Worm (Caenorhabditis elegans): Measurements from ENCODE around the gene F53A2.11.

F53A2.11 gene

DNA sequence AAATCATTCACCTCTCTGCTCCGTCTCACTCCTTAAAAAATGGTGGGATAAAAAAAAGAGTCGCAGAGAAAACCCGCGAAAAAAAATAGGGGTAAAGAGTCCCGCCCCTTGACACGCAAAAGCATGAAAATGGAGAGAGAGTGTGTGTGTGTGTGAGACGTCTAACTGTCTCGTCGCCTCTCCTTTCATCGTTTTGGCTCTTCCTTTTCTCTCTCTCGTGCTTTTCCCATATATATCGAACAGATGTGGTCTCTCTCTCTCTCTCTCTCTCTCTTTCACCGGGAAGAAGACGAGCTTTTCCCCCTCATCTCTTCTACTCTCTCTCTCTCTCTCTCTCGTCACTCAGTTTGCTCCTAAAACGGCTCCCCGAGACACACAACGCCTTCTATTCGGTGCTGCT, 46.7 kb downstream of the F53A2.11 start (continued):
- TF ChIP-seq mab-5 (tag; optimal IDR thresholded peaks at IDR 0.05) = peak; percentile 58

DNA sequence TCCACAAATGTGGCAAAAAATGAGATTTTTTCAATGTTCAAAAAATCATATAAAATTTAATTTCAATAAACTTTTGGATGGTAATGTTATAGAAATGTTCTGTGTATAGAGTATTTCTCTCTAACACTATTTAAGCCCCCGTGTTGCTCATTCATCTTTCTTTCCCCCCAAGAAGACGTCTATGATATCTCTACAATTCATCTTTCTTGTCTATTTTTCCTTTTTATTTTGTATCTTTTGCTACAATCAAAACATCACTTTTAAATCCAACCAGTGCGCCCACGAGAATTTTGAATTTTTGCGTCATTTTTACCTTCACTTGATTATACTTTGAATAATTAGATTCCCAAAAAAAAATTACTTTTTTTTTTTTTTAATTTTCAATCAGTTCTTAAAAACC, 49.7 kb downstream of the F53A2.11 start:
- TF ChIP-seq sma-9 (GFP tag; optimal IDR thresholded peaks at IDR 0.05) (peak; percentile 12), sma-9 (tag; optimal IDR thresholded peaks at IDR 0.05) (no peak), mab-5 (tag; optimal IDR thresholded peaks at IDR 0.05) (peak; percentile 19), dmd-4 (tag; optimal IDR thresholded peaks at IDR 0.05) (no peak), unc-55 (GFP tag; optimal IDR thresholded peaks at IDR 0.05) (peak; percentile 69)

DNA sequence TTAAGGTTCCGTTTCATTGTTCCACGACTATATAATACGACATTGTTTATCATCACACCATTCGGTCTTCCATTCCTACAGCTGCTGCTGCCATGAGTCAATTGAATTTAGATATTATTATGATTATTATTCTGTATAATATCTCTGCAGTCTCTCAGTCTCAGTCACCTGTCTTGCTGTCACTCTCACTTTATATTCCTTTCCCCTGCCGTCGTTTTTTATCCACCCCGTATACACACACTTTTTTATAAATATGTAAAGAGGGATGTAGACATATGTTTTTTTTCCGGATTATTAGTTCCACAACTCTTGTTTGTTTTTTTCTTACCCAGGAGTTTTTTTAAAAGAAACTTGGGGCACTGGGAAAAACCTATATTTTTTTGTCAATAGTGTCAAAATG, 50.3 kb downstream of the F53A2.11 start:
- TF ChIP-seq dmd-4 (tag; optimal IDR thresholded peaks at IDR 0.05) (no peak), mab-5 (tag; optimal IDR thresholded peaks at IDR 0.05) (no peak), sma-9 (GFP tag; optimal IDR thresholded peaks at IDR 0.05) (no peak), sma-9 (tag; optimal IDR thresholded peaks at IDR 0.05) (no peak), ceh-82 (tag; optimal IDR thresholded peaks at IDR 0.05) (no peak), alr-1 (tag; optimal IDR thresholded peaks at IDR 0.05) (no peak), egl-27 (tag; optimal IDR thresholded peaks at IDR 0.05) (no peak), nhr-6 (tag; optimal IDR thresholded peaks at IDR 0.05) (no peak), nhr-23 (tag; optimal IDR thresholded peaks at IDR 0.05) (no peak), lin-11 (tag; optimal IDR thresholded peaks at IDR 0.05) (no peak), ztf-1 (GFP tag; conservative IDR thresholded peaks at IDR 0.05) (no peak)

DNA sequence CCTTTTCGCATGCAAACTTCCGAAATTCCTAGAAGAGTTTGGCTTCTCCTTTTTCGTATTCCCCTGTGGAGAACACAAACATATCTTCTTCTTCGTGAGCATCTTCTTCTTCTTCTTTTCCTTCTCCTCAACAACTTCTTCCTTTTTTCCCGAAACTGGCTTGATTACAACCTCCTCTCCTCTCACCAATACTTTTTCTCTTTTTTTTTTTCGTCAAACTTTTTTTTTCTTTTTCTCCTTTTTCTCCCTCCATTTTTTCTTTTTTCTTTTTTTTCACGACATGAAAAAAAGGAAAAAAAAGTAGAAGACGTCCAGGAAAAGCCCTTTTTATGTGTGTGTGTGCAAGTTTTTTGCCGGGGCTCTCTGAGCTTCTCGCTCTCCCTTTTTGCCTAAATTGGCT, 51.6 kb downstream of the F53A2.11 start:
- TF ChIP-seq sem-4 (tag; optimal IDR thresholded peaks at IDR 0.05) (peak; percentile 3), skn-1 (tag; optimal IDR thresholded peaks at IDR 0.05) (no peak), nhr-11 (tag; optimal IDR thresholded peaks at IDR 0.05) (no peak), ZK546.5 (tag; optimal IDR thresholded peaks at IDR 0.05) (no peak), Y55F3AM.14 (GFP tag; optimal IDR thresholded peaks at IDR 0.05) (peak; percentile 25), egl-27 (tag; optimal IDR thresholded peaks at IDR 0.05) (no peak), ztf-11 (tag; optimal IDR thresholded peaks at IDR 0.05) (no peak), mdl-1 (tag; optimal IDR thresholded peaks at IDR 0.05) (peak in 1 of 2 experiments; percentile 2), ceh-16 (tag; optimal IDR thresholded peaks at IDR 0.05) (no peak), C34F6.9 (tag; optimal IDR thresholded peaks at IDR 0.05) (peak; percentile 79), nhr-6 (tag; optimal IDR thresholded peaks at IDR 0.05) (no peak), mbf-1 (tag; optimal IDR thresholded peaks at IDR 0.05) (no peak), lsy-2 (tag; optimal IDR thresholded peaks at IDR 0.05) (peak in 1 of 2 experiments; percentile 54), mab-5 (tag; optimal IDR thresholded peaks at IDR 0.05) (no peak), zag-1 (tag; optimal IDR thresholded peaks at IDR 0.05) (peak; percentile 57), unc-55 (GFP tag; optimal IDR thresholded peaks at IDR 0.05) (peak; percentile 84), nhr-129 (tag; optimal IDR thresholded peaks at IDR 0.05) (peak; percentile 8)
